Worm (Caenorhabditis elegans): Measurements from ENCODE around the gene Y67D2.2.

DNA sequence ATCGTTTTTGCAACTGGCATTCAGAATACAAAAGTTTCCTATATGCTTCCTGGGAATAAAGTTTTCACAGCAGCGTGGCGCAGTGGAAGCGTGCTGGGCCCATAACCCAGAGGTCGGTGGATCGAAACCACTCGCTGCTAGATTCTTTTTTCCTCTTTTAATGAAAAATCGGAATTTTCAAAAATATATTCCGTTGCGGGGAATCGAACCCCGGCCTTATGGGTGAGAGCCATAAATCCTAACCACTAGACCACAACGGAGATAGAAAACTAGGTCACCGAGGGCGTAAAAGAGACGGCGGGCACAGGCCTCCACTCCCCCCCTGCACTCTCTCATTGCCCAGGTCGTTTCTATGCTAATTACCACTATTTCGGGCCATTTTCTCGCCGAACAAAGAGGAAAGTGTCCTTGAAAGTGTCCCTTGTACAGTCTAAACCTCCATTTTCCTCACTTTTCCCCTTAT is 45.9 kb downstream of the Y67D2.2 start, which contains the start of gene Y22D7AL.6:
- TF ChIP-seq C38D4.7 (GFP tag; optimal IDR thresholded peaks at IDR 0.05) (peak; percentile 74), pat-9 (tag; optimal IDR thresholded peaks at IDR 0.05) (peak; percentile 62), dmd-4 (tag; optimal IDR thresholded peaks at IDR 0.05; ENCODE audit: borderline replicate concordance) (peak; percentile 26), unc-3 (GFP tag; conservative IDR thresholded peaks at IDR 0.05) (peak; percentile 39; the same call in 1 of the 2 replicates), unc-3 (tag; optimal IDR thresholded peaks at IDR 0.05) (peak; percentile 30), ama-1 (optimal IDR thresholded peaks at IDR 0.05) (no peak)
